Fruit fly (Drosophila melanogaster): ENCODE results near the gene CG7974.

Gene CG7974

DNA sequence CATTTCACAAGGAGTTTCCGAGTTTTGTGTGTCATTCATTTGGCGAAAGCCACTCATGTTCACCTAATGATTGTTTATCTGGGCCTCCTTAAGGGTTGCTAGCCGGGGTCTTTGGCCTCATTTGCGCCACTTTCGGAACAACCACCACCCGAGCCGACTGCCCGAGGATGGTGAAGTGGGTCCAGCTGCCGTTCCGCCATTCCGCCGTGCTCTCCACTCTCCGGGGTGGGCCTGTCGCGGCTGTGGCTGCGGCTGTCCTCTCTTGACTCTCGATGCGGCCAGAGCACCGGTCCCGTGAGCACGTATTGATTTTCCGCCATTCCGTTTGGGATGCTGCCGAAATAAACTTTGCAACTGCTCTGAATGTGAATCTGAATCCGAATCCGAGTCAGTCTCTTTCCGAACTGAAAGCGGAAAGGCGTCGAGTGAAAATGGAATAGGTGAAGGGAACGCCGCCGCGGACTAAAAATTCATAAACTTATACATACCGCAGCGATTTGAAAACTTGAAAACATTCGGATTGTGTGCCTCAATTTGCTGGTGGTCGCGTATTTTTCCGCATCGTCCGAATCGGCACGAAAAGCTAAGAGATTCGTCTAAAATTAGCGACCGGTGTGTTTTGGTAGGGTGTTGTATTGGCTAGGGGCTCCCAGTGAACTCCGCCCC, 16.1 kb upstream of the CG7974 start, which contains the start of gene CG13920:
TSS of gene CG13920 (plus strand) at position 255 of the 666 bp plus-strand sequence.
- TF ChIP-seq EcR (GFP tag; optimal IDR thresholded peaks at IDR 0.05) (peak; percentile 86), Snoo (tag; optimal IDR thresholded peaks at IDR 0.05) (no peak), CG32121 (GFP tag; IDR thresholded peaks at IDR 0.05) (no peak)

DNA sequence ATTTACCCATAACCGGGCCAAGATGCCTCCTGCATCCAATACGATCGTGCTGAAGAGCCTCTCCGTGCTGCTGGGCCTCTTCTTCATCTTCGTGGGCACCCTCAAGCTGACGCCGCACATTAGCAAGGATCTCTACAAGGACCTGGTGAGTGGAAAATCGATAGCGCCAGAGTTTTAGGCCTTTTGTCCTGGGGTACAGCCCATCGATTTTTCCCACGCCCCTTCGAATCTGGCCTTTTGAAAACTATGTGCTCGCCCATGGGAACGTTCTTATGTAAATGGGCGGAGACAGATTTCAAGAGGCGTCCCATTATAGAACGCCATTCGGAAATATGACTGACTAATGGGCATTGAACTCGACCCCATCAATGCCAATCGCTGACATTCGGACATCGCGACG, 15.6 kb upstream of the CG7974 start:
- TF ChIP-seq Pif1B (GFP tag; optimal IDR thresholded peaks at IDR 0.05) = no peak
- 0 out of 2 replicates have a peak, but pooled peaks have one; percentile 14 for TF ChIP-seq CG32121 (GFP tag; IDR thresholded peaks at IDR 0.05)

DNA sequence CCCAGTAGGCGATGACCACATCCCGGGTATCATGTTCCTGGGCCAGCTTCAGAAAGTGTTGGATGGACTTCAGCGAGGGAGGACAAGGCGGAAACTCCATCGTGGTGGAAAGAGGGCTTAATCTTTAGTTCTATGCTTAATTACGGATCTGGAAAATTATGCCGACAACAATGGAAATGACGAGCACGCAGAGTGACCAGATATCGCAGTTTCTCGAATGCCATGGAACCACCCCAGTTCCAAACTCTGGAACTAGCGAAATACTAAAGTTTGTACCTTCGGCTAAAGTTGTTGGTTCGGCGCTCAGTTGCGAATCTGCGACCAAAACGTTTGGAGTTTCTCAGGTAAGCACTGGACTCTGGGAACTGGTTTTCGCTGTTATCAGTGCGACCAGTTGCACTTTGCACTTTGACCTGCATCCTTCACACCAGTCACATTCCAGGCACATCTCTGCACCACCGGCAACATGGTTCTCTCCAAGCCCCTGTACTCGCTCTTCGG, 12.2 kb upstream of the CG7974 start, which contains the start of the genes CG7970 and Vta1:
TSS of gene CG7970 (plus strand) at position 51 of the 501 bp plus-strand sequence.
TSS of gene Vta1 (minus strand) at position 201 of the 501 bp plus-strand sequence.
- TF ChIP-seq CG15710 (tag; optimal IDR thresholded peaks at IDR 0.05) = peak; percentile 45
- no peak for TF ChIP-seq CG8301 (tag; optimal IDR thresholded peaks at IDR 0.05)
- TF ChIP-seq CG34367 (tag; optimal IDR thresholded peaks at IDR 0.05) = peak; percentile 36
- no peak for TF ChIP-seq CG8159 (tag; optimal IDR thresholded peaks at IDR 0.05)
- TF ChIP-seq CG9948 (tag; optimal IDR thresholded peaks at IDR 0.05) = no peak
- no peak for TF ChIP-seq D1 (tag; optimal IDR thresholded peaks at IDR 0.05)
- TF ChIP-seq CG12605 (GFP tag; IDR thresholded peaks at IDR 0.05) = peak; percentile 88
- TF ChIP-seq CG4496 (GFP tag; IDR thresholded peaks at IDR 0.05) = peak; percentile 78
- TF ChIP-seq CG14655 (GFP tag; optimal IDR thresholded peaks at IDR 0.05) = no peak
- no peak for TF ChIP-seq CG17806 (tag; optimal IDR thresholded peaks at IDR 0.05)
- TF ChIP-seq CG10348 (GFP tag; IDR thresholded peaks at IDR 0.05) = no peak
- TF ChIP-seq Snoo (tag; optimal IDR thresholded peaks at IDR 0.05) = no peak
- peak; percentile 63; the same call in 1 of the 2 replicates for TF ChIP-seq CG32121 (GFP tag; IDR thresholded peaks at IDR 0.05)
- TF ChIP-seq Pif1B (GFP tag; optimal IDR thresholded peaks at IDR 0.05) = no peak
- TF ChIP-seq Ets98B (GFP tag; IDR thresholded peaks at IDR 0.05) = peak; percentile 77
- no peak for TF ChIP-seq EcR (GFP tag; optimal IDR thresholded peaks at IDR 0.05)
- no peak for TF ChIP-seq rn (GFP tag; IDR thresholded peaks at IDR 0.05)
- peak; percentile 88 for TF ChIP-seq gl (tag; optimal IDR thresholded peaks at IDR 0.05)
- no peak for TF ChIP-seq fd96Ca (GFP tag; IDR thresholded peaks at IDR 0.05)

DNA sequence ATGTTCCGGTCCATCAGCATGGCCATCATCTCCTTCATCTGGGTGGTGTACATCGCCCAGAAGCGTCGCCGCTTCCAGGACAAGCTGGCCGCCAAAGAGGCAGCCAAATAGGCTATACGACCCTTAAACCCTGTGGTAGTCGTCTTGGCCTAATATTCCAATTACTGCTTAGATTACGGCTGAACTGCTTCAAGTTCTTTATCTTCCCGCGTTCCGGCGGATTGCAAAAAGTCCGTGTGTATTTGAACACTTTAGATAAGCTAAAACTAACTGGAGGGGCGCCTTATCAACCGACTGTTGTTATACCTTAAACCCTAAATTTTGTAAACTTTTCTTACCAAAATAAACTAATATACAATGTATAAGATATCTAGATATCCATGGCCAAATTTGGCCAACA, 11.2 kb upstream of the CG7974 start:
- TF ChIP-seq Ets98B (GFP tag; IDR thresholded peaks at IDR 0.05) = no peak
- TF ChIP-seq Snoo (tag; optimal IDR thresholded peaks at IDR 0.05) = no peak
- TF ChIP-seq D1 (tag; optimal IDR thresholded peaks at IDR 0.05) = no peak
- TF ChIP-seq CG13204 (GFP tag; optimal IDR thresholded peaks at IDR 0.05) = no peak
- no peak for TF ChIP-seq CG4496 (GFP tag; IDR thresholded peaks at IDR 0.05)
- no peak for TF ChIP-seq rn (GFP tag; IDR thresholded peaks at IDR 0.05)

DNA sequence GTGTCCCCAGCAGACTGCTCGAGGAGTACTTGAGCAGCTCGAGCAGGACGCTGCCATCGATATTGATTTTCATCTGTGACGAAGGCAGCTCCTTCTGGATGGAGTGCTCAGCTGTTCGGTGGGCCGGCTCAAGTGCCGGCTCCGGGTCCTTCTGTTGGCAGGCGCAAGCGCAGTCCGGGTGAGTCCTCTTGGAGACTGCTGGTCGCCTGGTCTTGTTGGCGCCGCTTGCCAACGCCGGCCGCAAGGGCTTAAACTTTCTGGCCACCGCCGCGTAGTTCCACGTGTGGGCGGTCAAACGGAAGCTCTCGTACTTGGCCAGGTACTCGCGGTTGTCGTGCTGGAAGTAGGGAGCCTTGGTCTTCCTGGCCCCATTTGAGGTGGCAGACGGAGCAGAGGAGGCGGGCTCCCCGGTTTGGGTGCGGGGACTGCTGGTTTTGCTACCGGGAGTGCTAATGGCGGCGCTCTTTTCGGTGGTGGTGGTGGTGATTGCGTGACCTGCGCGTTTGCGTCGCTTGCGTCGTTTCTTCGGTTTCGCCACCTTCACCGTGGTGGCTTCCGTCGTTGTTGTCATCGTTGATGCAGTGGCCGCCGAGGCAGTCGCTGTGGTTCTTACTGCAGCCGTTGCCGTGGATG, 3.1 kb upstream of the CG7974 start:
- no peak for TF ChIP-seq D1 (tag; optimal IDR thresholded peaks at IDR 0.05)
- peak; percentile 28 for TF ChIP-seq CG13204 (GFP tag; optimal IDR thresholded peaks at IDR 0.05)
- TF ChIP-seq EcR (GFP tag; optimal IDR thresholded peaks at IDR 0.05) = no peak

DNA sequence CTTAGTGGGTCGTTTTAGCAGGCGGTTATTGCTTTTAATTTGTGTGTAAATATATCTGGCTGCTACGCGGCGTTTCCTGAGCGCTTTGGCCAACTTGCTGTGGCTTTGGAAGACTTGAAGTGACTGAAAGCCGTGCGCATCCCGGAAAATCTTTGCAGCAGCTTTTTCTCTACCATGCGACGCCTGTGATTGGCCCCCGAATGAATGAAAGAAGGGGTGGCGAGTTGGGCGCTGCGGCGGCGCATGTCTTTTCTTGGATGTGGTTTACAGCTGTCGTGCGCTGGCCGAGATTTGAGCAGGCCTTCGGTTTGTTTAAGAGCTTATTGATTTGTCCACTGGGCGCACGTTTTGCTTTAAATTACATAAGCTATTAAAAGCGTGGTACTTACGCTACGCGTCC, 1.4 kb upstream of the CG7974 start:
- TF ChIP-seq Pif1A (GFP tag; optimal IDR thresholded peaks at IDR 0.05) = no peak

DNA sequence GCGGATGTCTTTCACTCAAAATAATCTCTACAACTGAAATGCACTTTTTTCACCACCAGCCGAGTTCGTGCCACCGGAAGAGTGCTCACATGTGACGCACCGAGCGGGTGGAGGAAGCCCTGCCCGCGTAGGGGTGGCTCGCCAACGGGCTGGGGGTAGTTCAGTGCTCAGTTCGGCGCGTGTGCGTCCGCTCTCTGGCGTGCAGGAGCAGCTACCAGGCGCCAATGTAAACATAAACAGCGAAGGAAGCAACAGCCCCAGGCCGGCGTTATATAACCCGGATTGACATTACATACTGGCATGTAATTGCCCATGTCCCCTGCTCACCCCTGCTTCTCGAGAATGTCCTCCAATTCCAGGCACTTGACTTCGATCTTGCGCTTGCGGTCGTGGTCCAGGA, 733 bp upstream of the CG7974 start:
- TF ChIP-seq Ets98B (GFP tag; IDR thresholded peaks at IDR 0.05) = no peak
- no peak for TF ChIP-seq CG8301 (tag; optimal IDR thresholded peaks at IDR 0.05)
- TF ChIP-seq Pif1A (GFP tag; optimal IDR thresholded peaks at IDR 0.05) = no peak
- TF ChIP-seq CG32121 (GFP tag; IDR thresholded peaks at IDR 0.05) = no peak
- no peak for TF ChIP-seq CG9948 (tag; optimal IDR thresholded peaks at IDR 0.05)
- 0 out of 3 replicates have a peak, but pooled peaks have one; percentile 17 for TF ChIP-seq fd96Ca (GFP tag; IDR thresholded peaks at IDR 0.05)

DNA sequence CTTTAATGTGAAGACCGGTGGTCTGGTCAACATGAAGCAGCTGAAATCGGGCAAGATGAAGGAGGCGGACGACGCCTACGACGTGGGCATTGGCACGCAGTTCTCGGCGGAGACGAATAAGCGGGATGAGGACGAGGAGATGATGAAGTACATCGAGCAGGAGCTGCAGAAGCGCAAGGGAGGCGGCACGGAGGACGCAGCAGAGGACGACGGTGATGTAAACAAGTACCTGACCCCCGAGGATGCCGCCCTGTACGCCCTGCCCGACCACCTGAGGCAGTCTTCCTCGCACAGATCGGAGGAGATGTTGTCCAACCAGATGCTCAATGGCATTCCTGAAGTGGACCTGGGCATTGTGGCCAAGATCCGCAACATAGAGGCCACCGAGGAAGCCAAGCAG, 606 bp downstream of the CG7974 start:
- TF ChIP-seq CG14655 (GFP tag; optimal IDR thresholded peaks at IDR 0.05) (no peak), CG15710 (tag; optimal IDR thresholded peaks at IDR 0.05) (no peak), Ets98B (GFP tag; IDR thresholded peaks at IDR 0.05) (no peak), D1 (tag; optimal IDR thresholded peaks at IDR 0.05) (no peak), EcR (GFP tag; optimal IDR thresholded peaks at IDR 0.05) (no peak)
